Worm (Caenorhabditis elegans) whole organism, late embryonic: Measurements from ENCODE around the gene Y119D3B.21.

Experiments
- K02D7.2 ChIP-seq: sonication (generic microtip); optimal IDR thresholded peaks from 2 replicates; lab custom pipeline; 2017; ENCODE audit warnings: mild to moderate bottlenecking, missing genetic modification characterization, missing compliant biosample characterization
- ama-1 ChIP-seq: fragments of 150-350 bp; optimal IDR thresholded peaks from 2 replicates; lab custom pipeline; 2014
- ceh-22 ChIP-seq: sonication (generic microtip); optimal IDR thresholded peaks from 2 replicates; lab custom pipeline; 2017; ENCODE audit warnings: missing biosample characterization, missing genetic modification characterization
- ceh-34 ChIP-seq: sonication (generic microtip); optimal IDR thresholded peaks from 2 replicates; lab custom pipeline; 2016; ENCODE audit warnings: mild to moderate bottlenecking, missing genetic modification characterization, missing compliant biosample characterization
- dve-1 ChIP-seq: sonication (generic microtip); optimal IDR thresholded peaks from 2 replicates; lab custom pipeline; 2017; ENCODE audit warnings: antibody characterized with exemption, mild to moderate bottlenecking, missing genetic modification characterization, missing compliant biosample characterization
- fkh-6 ChIP-seq: sonication (generic microtip); optimal IDR thresholded peaks from 2 replicates; lab custom pipeline; 2016; ENCODE audit warnings: missing genetic modification characterization, missing compliant biosample characterization
- hlh-15 ChIP-seq: sonication (generic microtip); optimal IDR thresholded peaks from 2 replicates; lab custom pipeline; 2016; ENCODE audit warnings: missing genetic modification characterization, missing compliant biosample characterization
- hlh-8 ChIP-seq: sonication (generic microtip); optimal IDR thresholded peaks from 2 replicates; lab custom pipeline; 2016; ENCODE audit warnings: missing genotype, missing genetic modification characterization, missing compliant biosample characterization
- lin-11 ChIP-seq: fragments of 200-800 bp; sonication (Bioruptor generic); optimal IDR thresholded peaks from 2 replicates; lab custom pipeline; 2018; ENCODE audit warnings: mild to moderate bottlenecking, missing genetic modification characterization, missing compliant biosample characterization
- rnt-1 ChIP-seq: sonication (generic microtip); optimal IDR thresholded peaks from 2 replicates; lab custom pipeline; 2016; ENCODE audit warnings: missing genetic modification characterization, missing compliant biosample characterization
- sdc-2 ChIP-seq: sonication (generic microtip); optimal IDR thresholded peaks from 2 replicates; lab custom pipeline; 2016; ENCODE audit warnings: missing genotype, missing genetic modification characterization, missing compliant biosample characterization
- tbx-2 ChIP-seq: sonication (generic microtip); optimal IDR thresholded peaks from 2 replicates; lab custom pipeline; 2016; ENCODE audit warnings: missing genetic modification characterization, missing compliant biosample characterization
- tbx-7 ChIP-seq: sonication (generic microtip); optimal IDR thresholded peaks from 2 replicates; lab custom pipeline; 2016; ENCODE audit warnings: missing genotype, missing genetic modification characterization, missing compliant biosample characterization
- unc-86 ChIP-seq: sonication (generic microtip); optimal IDR thresholded peaks from 2 replicates; lab custom pipeline; 2016; ENCODE audit warnings: missing genetic modification characterization, missing compliant biosample characterization

DNA sequence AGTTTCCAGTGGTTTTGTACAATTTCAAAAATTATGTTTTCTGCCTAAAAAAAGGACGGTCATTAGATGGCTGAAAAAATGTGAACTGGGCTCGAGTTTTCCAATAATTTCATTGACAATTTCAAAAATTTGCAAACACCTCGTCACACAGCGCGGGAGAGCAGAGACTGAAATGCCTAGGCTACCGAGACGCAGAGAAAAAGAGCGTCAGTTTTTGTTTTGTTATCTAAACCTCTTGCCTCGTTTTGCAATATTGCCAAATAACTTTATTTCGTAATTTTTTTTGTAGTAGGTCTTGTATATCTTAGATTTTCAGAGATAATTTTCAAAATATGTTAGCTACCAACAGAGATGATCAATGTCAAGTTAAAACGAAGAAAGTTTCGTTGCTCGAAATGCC, 28.4 kb downstream of the Y119D3B.21 start, which contains the start of gene fbxa-63:
- TF ChIP-seq tbx-2 (tag; lab: Kevin White, UChicago), result no peak
- TF ChIP-seq rnt-1 (tag; lab: Kevin White, UChicago), result no peak
- TF ChIP-seq ceh-34 (tag; lab: Kevin White, UChicago), result no peak
- TF ChIP-seq K02D7.2, result no peak
- TF ChIP-seq unc-86, result no peak
- TF ChIP-seq ceh-22 (tag; lab: Kevin White, UChicago), result no peak
- TF ChIP-seq dve-1, result no peak
- TF ChIP-seq hlh-8 (tag; lab: Kevin White, UChicago), result no peak
- TF ChIP-seq lin-11 (tag; lab: Kevin White, UChicago), result no peak
- no peak for TF ChIP-seq hlh-15 (tag; lab: Kevin White, UChicago)
- TF ChIP-seq tbx-7, result no peak
- no peak for TF ChIP-seq ama-1 (lab: Kevin White, UChicago)
- TF ChIP-seq fkh-6 (tag; lab: Kevin White, UChicago), result no peak
- no peak for TF ChIP-seq sdc-2 (tag; lab: Kevin White, UChicago)
